Fruit fly (Drosophila melanogaster) S2 (cell line): ENCODE results near the gene borr.

Experiments used
- CG8478 ChIP-seq: fragments of >200 bp; optimal IDR thresholded peaks from 2 replicates; lab custom pipeline; 2018
- CTCF ChIP-seq, 2 experiments: fragments of >200 bp; optimal IDR thresholded peaks; 2 replicates each; lab custom pipeline; 2018

dm6 chr2L:9244263-9244662, 8.7 kb downstream of the borr start:
- TF ChIP-seq CTCF (optimal IDR thresholded peaks at IDR 0.05; lab: Kevin White, UChicago), result no peak
- no peak for TF ChIP-seq CG8478 (lab: Kevin White, UChicago)
